Fruit fly (Drosophila melanogaster): ENCODE results near the gene chic.

DNA sequence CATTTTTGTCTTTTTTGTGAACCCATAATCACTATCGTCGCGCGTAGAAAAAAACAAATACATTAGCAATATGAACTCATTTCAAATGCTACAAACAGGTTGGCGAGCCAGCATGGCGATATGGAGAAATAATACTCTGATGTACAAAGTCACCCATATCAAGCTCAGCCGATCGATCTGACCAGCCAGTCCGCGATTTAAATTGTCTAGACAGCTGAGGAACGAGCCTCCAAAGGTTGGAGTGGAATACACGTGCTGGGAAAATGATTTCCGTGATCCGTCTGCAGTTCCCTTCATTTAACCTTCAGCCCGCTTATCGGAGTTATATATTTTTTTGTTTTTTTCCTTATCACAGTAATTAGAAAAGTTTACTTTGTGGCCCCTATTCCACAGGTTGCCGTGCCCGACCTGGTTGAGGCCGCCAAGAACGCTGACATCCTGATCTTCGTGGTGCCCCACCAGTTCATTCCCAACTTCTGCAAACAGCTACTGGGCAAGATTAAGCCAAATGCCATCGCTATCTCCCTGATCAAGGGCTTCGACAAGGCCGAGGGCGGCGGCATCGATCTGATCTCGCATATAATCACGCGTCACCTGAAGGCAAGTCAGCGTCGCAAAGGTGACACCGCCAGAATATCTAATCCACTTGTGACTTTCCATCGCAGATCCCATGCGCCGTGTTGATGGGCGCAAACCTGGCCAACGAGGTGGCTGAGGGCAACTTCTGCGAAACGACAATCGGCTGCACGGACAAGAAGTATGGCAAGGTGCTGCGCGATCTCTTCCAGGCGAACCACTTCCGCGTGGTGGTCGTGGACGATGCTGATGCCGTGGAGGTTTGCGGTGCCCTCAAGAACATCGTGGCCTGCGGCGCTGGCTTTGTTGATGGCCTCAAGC lies 34.9 kb downstream of the chic start:
- TF ChIP-seq CG8301 (tag; optimal IDR thresholded peaks at IDR 0.05) (no peak), CG10348 (GFP tag; IDR thresholded peaks at IDR 0.05) (no peak), Pif1B (GFP tag; optimal IDR thresholded peaks at IDR 0.05) (no peak), Pif1A (GFP tag; optimal IDR thresholded peaks at IDR 0.05) (no peak), Snoo (tag; optimal IDR thresholded peaks at IDR 0.05) (no peak)
